Fruit fly (Drosophila melanogaster) whole organism, embryonic: ENCODE results near the gene tHMG1.

Experiments used
- Aef1 ChIP-seq: fragments of 200-800 bp; sonication (Bioruptor generic); IDR thresholded peaks from 3 replicates; pipeline ENCODE4 v1.3.6; 2022; ENCODE audit warnings: missing biosample characterization, missing genetic modification characterization
- Bgb ChIP-seq: fragments of 200-800 bp; sonication (Bioruptor generic); IDR thresholded peaks from 2 replicates; pipeline ENCODE4 v1.3.6; 2022; ENCODE audit warnings: missing biosample characterization, missing genetic modification characterization; ENCODE audit not compliant: partially characterized antibody
- CG10543 ChIP-seq: fragments of 200-800 bp; sonication (Bioruptor generic); optimal IDR thresholded peaks from 3 replicates; lab custom pipeline; 2017; ENCODE audit warnings: missing biosample characterization, mild to moderate bottlenecking, missing genetic modification characterization, moderate library complexity
- CG10654 ChIP-seq: fragments of 200-800 bp; sonication (Bioruptor generic); optimal IDR thresholded peaks from 2 replicates; lab custom pipeline; 2016; ENCODE audit warnings: missing biosample characterization, missing genetic modification characterization
- CG11398 ChIP-seq: fragments of 200-800 bp; sonication (Bioruptor generic); optimal IDR thresholded peaks from 2 replicates; lab custom pipeline; 2016; ENCODE audit warnings: missing biosample characterization, missing genetic modification characterization
- CG11695 ChIP-seq: fragments of 200-800 bp; sonication (Bioruptor generic); IDR thresholded peaks from 3 replicates; pipeline ENCODE4 v1.3.6; 2022; ENCODE audit warnings: missing biosample characterization, missing genetic modification characterization
- CG12155 ChIP-seq: fragments of 200-800 bp; sonication (Bioruptor generic); optimal IDR thresholded peaks from 3 replicates; lab custom pipeline; 2016; ENCODE audit warnings: missing biosample characterization, missing genetic modification characterization
- CG12219 ChIP-seq: fragments of 200-800 bp; sonication (Bioruptor generic); optimal IDR thresholded peaks from 3 replicates; lab custom pipeline; 2018; ENCODE audit warnings: missing biosample characterization, mild to moderate bottlenecking, missing genetic modification characterization
- CG12659 ChIP-seq: fragments of 200-800 bp; sonication (Bioruptor generic); optimal IDR thresholded peaks from 3 replicates; lab custom pipeline; 2017; ENCODE audit warnings: mild to moderate bottlenecking, missing biosample characterization, missing genetic modification reagents, missing genetic modification characterization
- CG14667 ChIP-seq: fragments of 200-800 bp; sonication (Bioruptor generic); IDR thresholded peaks from 2 replicates; pipeline ENCODE4 v1.3.6; 2022; ENCODE audit warnings: missing biosample characterization, missing genetic modification characterization
- CG1602 ChIP-seq: fragments of 200-800 bp; sonication (Bioruptor generic); optimal IDR thresholded peaks from 3 replicates; lab custom pipeline; 2016; ENCODE audit warnings: missing biosample characterization, missing genetic modification characterization
- CG16815 ChIP-seq: fragments of 200-800 bp; sonication (Bioruptor generic); optimal IDR thresholded peaks from 3 replicates; lab custom pipeline; 2017; ENCODE audit warnings: missing biosample characterization, mild to moderate bottlenecking, missing genetic modification characterization
- CG1832 ChIP-seq: fragments of 200-800 bp; sonication (Bioruptor generic); optimal IDR thresholded peaks from 2 replicates; lab custom pipeline; 2017; ENCODE audit warnings: missing biosample characterization, mild to moderate bottlenecking, missing genetic modification characterization, inconsistent platforms
- CG2129 ChIP-seq: fragments of 200-800 bp; sonication (Bioruptor generic); IDR thresholded peaks from 2 replicates; pipeline ENCODE4 v1.3.6; 2022; ENCODE audit warnings: missing biosample characterization, missing genetic modification characterization; ENCODE audit not compliant: partially characterized antibody
- CG2199 ChIP-seq: fragments of 200-800 bp; sonication (Bioruptor generic); IDR thresholded peaks from 3 replicates; pipeline ENCODE4 v1.3.6; 2022; ENCODE audit warnings: missing biosample characterization, missing genetic modification characterization
- CG33213 ChIP-seq: fragments of 200-800 bp; sonication (Bioruptor generic); optimal IDR thresholded peaks from 3 replicates; lab custom pipeline; 2016; ENCODE audit warnings: missing biosample characterization, missing genetic modification characterization
- CG3995 ChIP-seq: fragments of 200-800 bp; sonication (Bioruptor generic); optimal IDR thresholded peaks from 3 replicates; lab custom pipeline; 2016; ENCODE audit warnings: missing biosample characterization, missing genetic modification characterization
- CG4360 ChIP-seq: fragments of 200-800 bp; sonication (Bioruptor generic); IDR thresholded peaks from 2 replicates; pipeline ENCODE4 v1.3.6; 2022; ENCODE audit warnings: missing biosample characterization, missing genetic modification characterization
- CG5245 ChIP-seq: fragments of 200-800 bp; sonication (Bioruptor generic); optimal IDR thresholded peaks from 3 replicates; lab custom pipeline; 2016; ENCODE audit warnings: missing biosample characterization, missing genetic modification characterization
- CG6272 ChIP-seq: fragments of 200-800 bp; sonication (Bioruptor generic); IDR thresholded peaks from 2 replicates; pipeline ENCODE4 v1.3.6; 2022; ENCODE audit warnings: missing biosample characterization, missing genetic modification characterization
- CG6854 ChIP-seq: fragments of 200-800 bp; sonication (Bioruptor generic); optimal IDR thresholded peaks from 3 replicates; lab custom pipeline; 2017; ENCODE audit warnings: missing biosample characterization, mild to moderate bottlenecking, missing genetic modification characterization
- CG8089 ChIP-seq: fragments of 200-800 bp; sonication (Bioruptor generic); optimal IDR thresholded peaks from 3 replicates; lab custom pipeline; 2016; ENCODE audit warnings: missing biosample characterization, missing genetic modification characterization
- CHES-1-like ChIP-seq: fragments of 200-800 bp; sonication (Bioruptor generic); optimal IDR thresholded peaks from 2 replicates; lab custom pipeline; 2016; ENCODE audit warnings: missing biosample characterization, missing genetic modification characterization
- Dek ChIP-seq: fragments of 200-800 bp; sonication (Bioruptor generic); optimal IDR thresholded peaks from 3 replicates; lab custom pipeline; 2019; ENCODE audit warnings: missing biosample characterization, mild to moderate bottlenecking, missing genetic modification characterization, moderate library complexity
- Dip3 ChIP-seq: fragments of 200-800 bp; sonication (Bioruptor generic); optimal IDR thresholded peaks from 3 replicates; lab custom pipeline; 2016; ENCODE audit warnings: missing biosample characterization, missing genetic modification characterization
- Dll ChIP-seq: fragments of 200-800 bp; sonication (Bioruptor generic); IDR thresholded peaks from 4 replicates; pipeline ENCODE4 v1.3.6; 2022; ENCODE audit warnings: missing biosample characterization, missing genetic modification characterization; ENCODE audit not compliant: partially characterized antibody
- E2f1 ChIP-seq: fragments of 200-800 bp; sonication (Bioruptor generic); IDR thresholded peaks from 2 replicates; pipeline ENCODE4 v1.3.6; 2022; ENCODE audit warnings: missing biosample characterization, missing genetic modification characterization
- Hsf ChIP-seq: fragments of 200-800 bp; sonication (Bioruptor generic); optimal IDR thresholded peaks from 3 replicates; lab custom pipeline; 2016; ENCODE audit warnings: missing biosample characterization, missing genetic modification characterization
- MBD-R2 ChIP-seq: fragments of 200-800 bp; sonication (Bioruptor generic); IDR thresholded peaks from 2 replicates; pipeline ENCODE4 v1.3.6; 2022; ENCODE audit warnings: missing biosample characterization, missing genetic modification characterization
- MESR4 ChIP-seq: fragments of 200-800 bp; sonication (Bioruptor generic); optimal IDR thresholded peaks from 2 replicates; lab custom pipeline; 2018; ENCODE audit warnings: missing biosample characterization, mild to moderate bottlenecking, missing genetic modification characterization, moderate library complexity
- Poxn ChIP-seq: fragments of 200-800 bp; sonication (Bioruptor generic); IDR thresholded peaks from 2 replicates; pipeline ENCODE4 v1.3.6; 2022; ENCODE audit warnings: missing biosample characterization, missing genetic modification characterization
- Ravus ChIP-seq: fragments of 200-800 bp; sonication (Bioruptor generic); IDR thresholded peaks from 2 replicates; pipeline ENCODE4 v1.3.6; 2022; ENCODE audit warnings: missing biosample characterization, missing genetic modification characterization
- Scr ChIP-seq: fragments of 200-800 bp; sonication (Bioruptor generic); IDR thresholded peaks from 2 replicates; pipeline ENCODE4 v1.3.6; 2022; ENCODE audit warnings: missing biosample characterization, missing genetic modification characterization; ENCODE audit not compliant: partially characterized antibody
- Six4 ChIP-seq: fragments of 200-800 bp; sonication (Bioruptor generic); optimal IDR thresholded peaks from 2 replicates; lab custom pipeline; 2016; ENCODE audit warnings: missing biosample characterization, missing genetic modification characterization
- Sox102F ChIP-seq: fragments of 200-800 bp; sonication (Bioruptor generic); optimal IDR thresholded peaks from 2 replicates; lab custom pipeline; 2018; ENCODE audit warnings: missing biosample characterization, mild to moderate bottlenecking, missing genetic modification characterization, moderate library complexity
- Vsx1 ChIP-seq: fragments of 200-800 bp; sonication (Bioruptor generic); optimal IDR thresholded peaks from 2 replicates; lab custom pipeline; 2017; ENCODE audit warnings: missing biosample characterization, mild to moderate bottlenecking, missing genetic modification characterization, missing genetic modification reagents
- Xbp1 ChIP-seq: fragments of 200-800 bp; sonication (Bioruptor generic); optimal IDR thresholded peaks from 3 replicates; lab custom pipeline; 2016; ENCODE audit warnings: missing biosample characterization, mild to moderate bottlenecking, missing genetic modification characterization
- ato ChIP-seq: fragments of 200-800 bp; sonication (Bioruptor generic); IDR thresholded peaks from 2 replicates; pipeline ENCODE4 v1.3.6; 2022; ENCODE audit warnings: missing biosample characterization, missing genetic modification characterization; ENCODE audit not compliant: partially characterized antibody
- bab2 ChIP-seq: fragments of 200-800 bp; sonication (Bioruptor generic); optimal IDR thresholded peaks from 2 replicates; lab custom pipeline; 2016; ENCODE audit warnings: missing biosample characterization, missing genetic modification characterization
- bbx ChIP-seq: fragments of 200-800 bp; sonication (Bioruptor generic); IDR thresholded peaks from 2 replicates; pipeline ENCODE4 v1.3.6; 2022; ENCODE audit warnings: missing biosample characterization, missing genetic modification characterization; ENCODE audit not compliant: partially characterized antibody
- dmrt11E ChIP-seq: fragments of 200-800 bp; sonication (Bioruptor generic); optimal IDR thresholded peaks from 3 replicates; lab custom pipeline; 2018; ENCODE audit warnings: missing biosample characterization, mild to moderate bottlenecking, missing genetic modification characterization, moderate library complexity
- en ChIP-seq: fragments of 200-800 bp; sonication (Bioruptor generic); optimal IDR thresholded peaks from 2 replicates; lab custom pipeline; 2016; ENCODE audit warnings: missing biosample characterization, missing genetic modification characterization
- fd3F ChIP-seq: fragments of 200-800 bp; sonication (Bioruptor generic); optimal IDR thresholded peaks from 2 replicates; lab custom pipeline; 2018; ENCODE audit warnings: missing biosample characterization, mild to moderate bottlenecking, missing genetic modification characterization, moderate library complexity
- fu2 ChIP-seq: fragments of 200-800 bp; sonication (Bioruptor generic); optimal IDR thresholded peaks from 2 replicates; lab custom pipeline; 2016; ENCODE audit warnings: missing biosample characterization, missing genetic modification characterization
- hb ChIP-seq: fragments of 200-800 bp; sonication (Bioruptor generic); IDR thresholded peaks from 3 replicates; pipeline ENCODE4 v1.3.6; 2022; ENCODE audit warnings: missing biosample characterization, missing genetic modification characterization; ENCODE audit not compliant: partially characterized antibody
- ind ChIP-seq: fragments of 200-800 bp; sonication (Bioruptor generic); optimal IDR thresholded peaks from 3 replicates; lab custom pipeline; 2016; ENCODE audit warnings: missing biosample characterization, missing genetic modification characterization
- jing ChIP-seq: fragments of 200-800 bp; sonication (Bioruptor generic); optimal IDR thresholded peaks from 2 replicates; lab custom pipeline; 2018; ENCODE audit warnings: missing biosample characterization, mild to moderate bottlenecking, missing genetic modification characterization
- lmd ChIP-seq: fragments of 200-800 bp; sonication (Bioruptor generic); IDR thresholded peaks from 2 replicates; pipeline ENCODE4 v1.3.6; 2022; ENCODE audit warnings: missing biosample characterization, missing genetic modification characterization
- oc ChIP-seq: fragments of 200-800 bp; sonication (Bioruptor generic); optimal IDR thresholded peaks from 2 replicates; lab custom pipeline; 2018; ENCODE audit warnings: missing biosample characterization, mild to moderate bottlenecking, missing genetic modification characterization, moderate library complexity
- p53 ChIP-seq: fragments of 200-800 bp; sonication (Bioruptor generic); optimal IDR thresholded peaks from 2 replicates; lab custom pipeline; 2016; ENCODE audit warnings: missing biosample characterization, missing genetic modification characterization
- zf30C ChIP-seq: fragments of 200-800 bp; sonication (Bioruptor generic); optimal IDR thresholded peaks from 3 replicates; lab custom pipeline; 2018; ENCODE audit warnings: missing biosample characterization, mild to moderate bottlenecking, missing genetic modification characterization

tHMG1 gene

dm6 chr3R:22447874-22448254 is 43.8 kb upstream of the tHMG1 start, which contains the start of gene CG34376 (continued):
- no peak for TF ChIP-seq en (GFP tag; lab: Kevin White, UChicago)
- TF ChIP-seq fu2 (GFP tag; lab: Kevin White, UChicago) = no peak
- no peak for TF ChIP-seq CG10654
- 0 out of 4 replicates have a peak, but pooled peaks have one; percentile 46 for TF ChIP-seq Dll (GFP tag; lab: Robert Waterston, UW)
- no peak for TF ChIP-seq Dip3 (GFP tag; lab: Kevin White, UChicago)
- TF ChIP-seq CG11695 = peak; percentile 36; the same call in 1 of the 3 replicates
- peak; percentile 36 for TF ChIP-seq CG33213
- no peak for TF ChIP-seq CG4360 (GFP tag; lab: Robert Waterston, UW)
- TF ChIP-seq CG16815 (GFP tag; lab: Kevin White, UChicago) = no peak
- peak; percentile 9 for TF ChIP-seq CG12219
- no peak for TF ChIP-seq CG11398 (GFP tag; lab: Kevin White, UChicago)
- TF ChIP-seq CHES-1-like = peak; percentile 26
- TF ChIP-seq CG12155 (GFP tag; lab: Kevin White, UChicago) = no peak
- no peak for TF ChIP-seq p53 (GFP tag; lab: Kevin White, UChicago)
- no peak for TF ChIP-seq Six4 (GFP tag; lab: Kevin White, UChicago)
- TF ChIP-seq ato (GFP tag; lab: Robert Waterston, UW) = peak; percentile 44; the same call in 1 of the 2 replicates
- peak; percentile 98 for TF ChIP-seq CG3995 (GFP tag; lab: Kevin White, UChicago)
- TF ChIP-seq dmrt11E (tag; lab: Kevin White, UChicago) = no peak
- peak; percentile 18; the same call in 1 of the 2 replicates for TF ChIP-seq bbx (GFP tag; lab: Robert Waterston, UW)
- TF ChIP-seq CG14667 (GFP tag; lab: Robert Waterston, UW) = no peak
- TF ChIP-seq jing (GFP tag; lab: Kevin White, UChicago) = no peak
- no peak for TF ChIP-seq Hsf (GFP tag; lab: Kevin White, UChicago)
- no peak for TF ChIP-seq CG2129
- TF ChIP-seq Poxn (GFP tag; lab: Robert Waterston, UW) = no peak
- no peak for TF ChIP-seq Ravus (GFP tag; lab: Robert Waterston, UW)
- TF ChIP-seq zf30C (GFP tag; lab: Kevin White, UChicago) = no peak
- peak; percentile 63 for TF ChIP-seq Dek (tag; lab: Kevin White, UChicago)
- no peak for TF ChIP-seq E2f1 (GFP tag; lab: Robert Waterston, UW)
- TF ChIP-seq CG10543 = peak; percentile 77
- 0 out of 3 replicates have a peak, but pooled peaks have one; percentile 61 for TF ChIP-seq CG2199 (GFP tag; lab: Robert Waterston, UW)
- TF ChIP-seq CG8089 (GFP tag; lab: Kevin White, UChicago) = no peak
- TF ChIP-seq Sox102F (GFP tag; lab: Kevin White, UChicago) = peak; percentile 35
- peak; percentile 21 for TF ChIP-seq oc
- no peak for TF ChIP-seq CG6854 (GFP tag; lab: Kevin White, UChicago)
- TF ChIP-seq CG5245 (GFP tag; lab: Kevin White, UChicago) = no peak
- TF ChIP-seq CG12659 (GFP tag; lab: Kevin White, UChicago) = peak; percentile 64
- TF ChIP-seq Aef1 = peak; percentile 33
- TF ChIP-seq lmd (GFP tag; lab: Robert Waterston, UW) = peak; percentile 45
- no peak for TF ChIP-seq CG1602 (GFP tag; lab: Kevin White, UChicago)
- peak; percentile 65 for TF ChIP-seq MBD-R2 (GFP tag; lab: Robert Waterston, UW)
- peak; percentile 16 for TF ChIP-seq Xbp1
- no peak for TF ChIP-seq CG1832 (GFP tag; lab: Kevin White, UChicago)
- no peak for TF ChIP-seq fd3F (GFP tag; lab: Kevin White, UChicago)
- peak; percentile 52 for TF ChIP-seq MESR4 (GFP tag; lab: Kevin White, UChicago)
- TF ChIP-seq ind (GFP tag; lab: Kevin White, UChicago) = no peak
- TF ChIP-seq bab2 = no peak
- TF ChIP-seq CG6272 (GFP tag; lab: Robert Waterston, UW) = no peak
- no peak for TF ChIP-seq Scr (GFP tag; lab: Robert Waterston, UW)
- TF ChIP-seq Vsx1 (GFP tag; lab: Kevin White, UChicago) = peak; percentile 38
- peak; percentile 36; the same call in 1 of the 2 replicates for TF ChIP-seq Bgb (GFP tag; lab: Robert Waterston, UW)
- no peak for TF ChIP-seq hb
